Worm (Caenorhabditis elegans): ENCODE measurements around the gene mdt-17.

The mdt-17 gene

DNA sequence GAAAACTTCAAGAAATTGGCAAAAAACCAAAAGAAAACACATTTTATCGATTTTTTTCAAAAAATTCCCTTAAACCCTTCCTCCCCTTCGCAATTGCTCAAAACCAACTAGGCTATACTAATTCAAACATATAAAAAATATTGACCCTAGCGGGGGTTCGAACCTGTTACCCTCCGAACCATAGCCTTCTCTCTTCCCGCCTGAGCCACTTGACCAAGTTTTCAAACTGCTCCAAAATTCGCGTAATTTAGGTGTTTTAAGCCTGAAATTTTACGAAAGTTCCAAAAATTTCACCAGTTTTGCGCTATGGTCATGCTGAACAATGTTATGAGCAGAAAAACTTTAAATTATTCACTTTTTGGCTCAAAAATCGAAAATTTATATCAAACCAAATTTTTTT, 32.6 kb downstream of the mdt-17 start:
- TF ChIP-seq swsn-7 (tag; optimal IDR thresholded peaks at IDR 0.05) (no peak), tlp-1 (tag; optimal IDR thresholded peaks at IDR 0.05) (no peak), nhr-77 (tag; optimal IDR thresholded peaks at IDR 0.05) (no peak), efl-1 (optimal IDR thresholded peaks at IDR 0.05) (no peak), efl-1 (GFP tag; optimal IDR thresholded peaks at IDR 0.05 in 1 of 2) (no peak), nhr-12 (tag; optimal IDR thresholded peaks at IDR 0.05) (no peak), zag-1 (tag; optimal IDR thresholded peaks at IDR 0.05) (no peak), aly-2 (tag; optimal IDR thresholded peaks at IDR 0.05) (no peak), irx-1 (tag; optimal IDR thresholded peaks at IDR 0.05) (no peak), blmp-1 (tag; optimal IDR thresholded peaks at IDR 0.05) (no peak), ceh-82 (tag; optimal IDR thresholded peaks at IDR 0.05) (no peak), dsc-1 (tag; optimal IDR thresholded peaks at IDR 0.05) (no peak), fkh-4 (tag; optimal IDR thresholded peaks at IDR 0.05; ENCODE audit: borderline replicate concordance) (no peak), pqm-1 (tag; optimal IDR thresholded peaks at IDR 0.05) (no peak), elt-2 (tag; optimal IDR thresholded peaks at IDR 0.05) (no peak), elt-3 (tag; optimal IDR thresholded peaks at IDR 0.05) (no peak), nhr-71 (tag; optimal IDR thresholded peaks at IDR 0.05) (no peak), fkh-10 (GFP tag; optimal IDR thresholded peaks at IDR 0.05) (no peak), vab-15 (tag; optimal IDR thresholded peaks at IDR 0.05) (no peak), lin-15B (tag; optimal IDR thresholded peaks at IDR 0.05) (no peak)

DNA sequence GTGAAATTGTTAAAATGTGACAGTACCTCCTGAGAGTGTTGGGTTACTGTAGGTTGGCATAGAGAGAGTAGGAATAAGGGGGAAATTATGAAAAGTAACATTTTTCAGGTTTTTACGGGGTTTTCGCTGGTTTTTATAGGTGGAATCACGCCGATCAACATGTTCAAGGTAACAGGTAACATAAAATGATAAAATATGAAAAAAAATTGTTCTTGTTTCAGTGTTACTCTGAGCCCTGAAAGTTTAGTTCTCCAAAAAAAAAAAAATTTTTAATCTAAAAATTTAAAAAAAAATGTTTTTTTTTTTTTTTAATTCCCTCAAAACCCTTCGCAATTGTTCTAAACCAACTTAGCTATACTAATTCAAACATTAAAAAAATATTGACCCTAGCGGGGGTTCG, 33.3 kb downstream of the mdt-17 start, which contains the start of gene Y113G7B.15:
Gene Y113G7B.15, minus strand, starts transcription at position 101 of the 400 bp plus-strand sequence.
- TF ChIP-seq nhr-85 (tag) (no peak), nhr-47 (tag; optimal IDR thresholded peaks at IDR 0.05) (no peak)

DNA sequence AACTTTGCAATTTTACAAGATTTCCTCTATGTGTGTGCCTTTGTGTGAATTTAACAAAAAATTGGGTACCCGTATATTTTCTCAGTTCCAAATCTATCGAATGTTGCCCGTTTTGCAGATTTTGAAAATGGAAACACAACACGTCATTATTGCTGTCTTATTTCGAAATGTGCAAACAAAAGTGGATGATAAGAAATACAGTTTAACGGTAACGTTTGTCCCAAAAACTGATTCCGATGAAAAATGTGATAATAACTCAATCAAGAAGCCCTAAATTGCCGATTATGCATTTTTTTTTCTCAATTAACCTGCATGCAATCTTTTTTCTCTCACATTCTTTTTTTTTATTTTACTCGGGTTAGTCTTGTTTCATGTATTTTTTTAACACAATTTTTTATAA, 41.7 kb downstream of the mdt-17 start:
- TF ChIP-seq efl-1 (optimal IDR thresholded peaks at IDR 0.05) (no peak), efl-1 (GFP tag; optimal IDR thresholded peaks at IDR 0.05 in 1 of 2) (peak in 1 of 2 experiments; percentile 6), ceh-82 (tag; optimal IDR thresholded peaks at IDR 0.05) (no peak), elt-2 (tag; optimal IDR thresholded peaks at IDR 0.05) (peak; percentile 35), pag-3 (tag; optimal IDR thresholded peaks at IDR 0.05; ENCODE audit: borderline replicate concordance, insufficient read depth) (no peak), lin-35 (GFP tag; optimal IDR thresholded peaks at IDR 0.05) (peak in 1 of 2 experiments; percentile 3)

DNA sequence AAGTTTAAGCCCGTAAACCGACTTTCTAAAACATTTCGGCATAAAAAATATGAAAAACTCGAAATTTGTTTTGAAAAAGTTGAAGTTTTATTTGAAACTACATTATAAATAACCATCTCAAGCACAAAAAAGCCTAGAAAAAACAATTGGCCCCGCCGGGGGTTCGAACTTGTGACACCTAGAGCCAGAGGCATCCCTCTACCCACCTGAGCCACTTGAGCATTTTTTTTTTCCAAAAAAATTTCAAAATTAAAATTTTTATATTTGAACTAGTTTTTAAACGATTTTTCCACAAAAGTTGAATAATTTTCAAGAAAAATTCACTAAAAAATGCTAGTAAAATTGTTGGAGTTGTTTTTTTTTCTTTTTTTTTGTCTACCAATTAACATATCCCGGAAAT, 43.3 kb downstream of the mdt-17 start:
- TF ChIP-seq sup-37 (GFP tag; optimal IDR thresholded peaks at IDR 0.05) (no peak), nhr-90 (tag; optimal IDR thresholded peaks at IDR 0.05; ENCODE audit: poor library complexity) (no peak), nhr-20 (tag; optimal IDR thresholded peaks at IDR 0.05) (no peak), egl-13 (tag; optimal IDR thresholded peaks at IDR 0.05) (no peak), fkh-10 (GFP tag; optimal IDR thresholded peaks at IDR 0.05) (no peak), grh-1 (GFP tag; IDR thresholded peaks at IDR 0.05) (no peak), efl-1 (optimal IDR thresholded peaks at IDR 0.05) (no peak), efl-1 (GFP tag; optimal IDR thresholded peaks at IDR 0.05 in 1 of 2) (no peak), C04F5.9 (tag; optimal IDR thresholded peaks at IDR 0.05) (no peak), tbx-2 (tag; optimal IDR thresholded peaks at IDR 0.05) (no peak), ceh-88 (GFP tag; IDR thresholded peaks at IDR 0.05) (no peak), mep-1 (tag; optimal IDR thresholded peaks at IDR 0.05) (no peak), pag-3 (tag; optimal IDR thresholded peaks at IDR 0.05; ENCODE audit: borderline replicate concordance, insufficient read depth) (no peak), irx-1 (tag; optimal IDR thresholded peaks at IDR 0.05) (no peak), ceh-82 (tag; optimal IDR thresholded peaks at IDR 0.05) (no peak), sox-4 (tag; optimal IDR thresholded peaks at IDR 0.05) (no peak)

DNA sequence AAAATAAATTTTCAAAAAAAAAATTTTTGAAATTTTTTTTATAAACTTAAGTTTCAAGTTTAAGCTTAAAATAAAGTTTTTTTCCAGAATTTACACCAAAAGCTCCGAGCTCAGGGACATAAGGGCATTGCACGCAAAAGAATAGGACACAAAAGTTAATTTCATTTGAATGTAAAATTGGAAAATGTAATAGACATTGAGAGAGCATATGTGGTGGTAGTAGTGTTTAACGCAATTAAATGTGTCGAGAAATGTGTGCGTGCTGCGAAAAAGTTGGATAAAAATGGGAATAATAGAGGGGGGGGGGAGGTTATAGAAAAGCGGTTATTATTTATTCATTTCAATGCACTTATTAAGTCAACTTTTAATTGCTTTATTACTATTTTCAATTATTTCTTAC, 46.4 kb downstream of the mdt-17 start:
- no peak for TF ChIP-seq lsy-2 (tag; optimal IDR thresholded peaks at IDR 0.05)
- no peak for TF ChIP-seq nhr-84 (tag; optimal IDR thresholded peaks at IDR 0.05)
- no peak for TF ChIP-seq aly-2 (tag; optimal IDR thresholded peaks at IDR 0.05)
- TF ChIP-seq lin-39 (tag; optimal IDR thresholded peaks at IDR 0.05), result no peak
- no peak for TF ChIP-seq nhr-76 (tag; optimal IDR thresholded peaks at IDR 0.05)
- no peak for TF ChIP-seq ztf-4 (tag; optimal IDR thresholded peaks at IDR 0.05)
- no peak for TF ChIP-seq efl-1 (optimal IDR thresholded peaks at IDR 0.05)
- TF ChIP-seq efl-1 (GFP tag; optimal IDR thresholded peaks at IDR 0.05 in 1 of 2), result peak in 1 of 2 experiments; percentile 30
- no peak for TF ChIP-seq snu-23 (GFP tag; optimal IDR thresholded peaks at IDR 0.05)
- TF ChIP-seq nhr-77 (tag; optimal IDR thresholded peaks at IDR 0.05), result no peak

Measured in whole organism, L1 larva.